Fruit fly (Drosophila melanogaster) whole organism, embryonic: ENCODE measurements around the gene CG7550.

Source experiments
- BtbVII ChIP-seq: fragments of 200-800 bp; sonication (Bioruptor generic); optimal IDR thresholded peaks from 3 replicates; lab custom pipeline; 2017; ENCODE audit warnings: missing biosample characterization, mild to moderate bottlenecking, missing genetic modification characterization
- CG10267 ChIP-seq: fragments of 200-800 bp; sonication (Bioruptor generic); optimal IDR thresholded peaks from 2 replicates; lab custom pipeline; 2018; ENCODE audit warnings: missing biosample characterization, mild to moderate bottlenecking, missing genetic modification characterization, moderate library complexity
- CG10654 ChIP-seq: fragments of 200-800 bp; sonication (Bioruptor generic); optimal IDR thresholded peaks from 2 replicates; lab custom pipeline; 2016; ENCODE audit warnings: missing biosample characterization, missing genetic modification characterization
- CG11723 ChIP-seq: fragments of 200-800 bp; sonication (Bioruptor generic); optimal IDR thresholded peaks from 2 replicates; lab custom pipeline; 2017; ENCODE audit warnings: missing biosample characterization, mild to moderate bottlenecking, missing genetic modification characterization
- CG12071 ChIP-seq: fragments of 200-800 bp; sonication (Bioruptor generic); optimal IDR thresholded peaks from 3 replicates; lab custom pipeline; 2018; ENCODE audit warnings: missing biosample characterization, mild to moderate bottlenecking, missing genetic modification characterization
- CG12104 ChIP-seq: fragments of 200-800 bp; sonication (Bioruptor generic); optimal IDR thresholded peaks from 3 replicates; lab custom pipeline; 2016; ENCODE audit warnings: missing biosample characterization, missing genetic modification characterization
- CG13775 ChIP-seq: fragments of 200-800 bp; sonication (Bioruptor generic); optimal IDR thresholded peaks from 3 replicates; lab custom pipeline; 2017; ENCODE audit warnings: missing biosample characterization, mild to moderate bottlenecking, missing genetic modification characterization
- CG1602 ChIP-seq: fragments of 200-800 bp; sonication (Bioruptor generic); optimal IDR thresholded peaks from 3 replicates; lab custom pipeline; 2016; ENCODE audit warnings: missing biosample characterization, missing genetic modification characterization
- CG1603 ChIP-seq: fragments of 200-800 bp; sonication (Bioruptor generic); optimal IDR thresholded peaks from 2 replicates; lab custom pipeline; 2019; ENCODE audit warnings: missing biosample characterization, mild to moderate bottlenecking, missing genetic modification characterization, moderate library complexity
- CG17802 ChIP-seq: fragments of 200-800 bp; sonication (Bioruptor generic); optimal IDR thresholded peaks from 2 replicates; lab custom pipeline; 2018; ENCODE audit warnings: missing biosample characterization, mild to moderate bottlenecking, missing genetic modification characterization, moderate library complexity
- CG2712 ChIP-seq: fragments of 200-800 bp; optimal IDR thresholded peaks from 3 replicates; lab custom pipeline; 2019; ENCODE audit warnings: missing biosample characterization, mild to moderate bottlenecking, missing genetic modification characterization, moderate library complexity
- CG30403 ChIP-seq: fragments of 200-800 bp; sonication (Bioruptor generic); optimal IDR thresholded peaks from 3 replicates; lab custom pipeline; 2016; ENCODE audit warnings: missing biosample characterization, missing genetic modification characterization
- CG3838 ChIP-seq: fragments of 200-800 bp; sonication (Bioruptor generic); optimal IDR thresholded peaks from 3 replicates; lab custom pipeline; 2016; ENCODE audit warnings: missing biosample characterization, missing genetic modification characterization
- CG4707 ChIP-seq: fragments of 200-800 bp; sonication (Bioruptor generic); optimal IDR thresholded peaks from 2 replicates; lab custom pipeline; 2018; ENCODE audit warnings: missing biosample characterization, mild to moderate bottlenecking, missing genetic modification characterization, moderate library complexity
- CG4730 ChIP-seq: fragments of 200-800 bp; sonication (Bioruptor generic); IDR thresholded peaks from 2 replicates; pipeline ENCODE4 v1.3.6; 2022; ENCODE audit warnings: missing biosample characterization, missing genetic modification characterization
- CG6272 ChIP-seq: fragments of 200-800 bp; sonication (Bioruptor generic); IDR thresholded peaks from 2 replicates; pipeline ENCODE4 v1.3.6; 2022; ENCODE audit warnings: missing biosample characterization, missing genetic modification characterization
- CG7556 ChIP-seq: fragments of 200-800 bp; sonication (Bioruptor generic); optimal IDR thresholded peaks from 2 replicates; lab custom pipeline; 2017; ENCODE audit warnings: missing biosample characterization, mild to moderate bottlenecking, missing genetic modification characterization
- CG7745 ChIP-seq: fragments of 200-800 bp; sonication (Bioruptor generic); optimal IDR thresholded peaks from 2 replicates; lab custom pipeline; 2018; ENCODE audit warnings: missing biosample characterization, mild to moderate bottlenecking, missing genetic modification characterization, moderate library complexity
- CG9609 ChIP-seq: fragments of 200-800 bp; sonication (Bioruptor generic); optimal IDR thresholded peaks from 3 replicates; lab custom pipeline; 2016; ENCODE audit warnings: missing biosample characterization, missing genetic modification characterization
- CkIIα-i1 ChIP-seq: fragments of 200-800 bp; sonication (Bioruptor generic); IDR thresholded peaks from 2 replicates; pipeline ENCODE4 v1.3.6; 2022; ENCODE audit warnings: missing biosample characterization, missing genetic modification characterization
- CrebB ChIP-seq: fragments of 200-800 bp; sonication (Bioruptor generic); optimal IDR thresholded peaks from 3 replicates; lab custom pipeline; 2018; ENCODE audit warnings: missing biosample characterization, mild to moderate bottlenecking, missing genetic modification characterization
- D ChIP-seq, 2 experiments: fragments of 200-800 bp in 1 of 2; fragments of >200 bp in 1 of 2; sonication (Bioruptor generic) in 1 of 2; optimal IDR thresholded peaks; 2 replicates in 1 of 2; 3 replicates in 1 of 2; lab custom pipeline; 2017; ENCODE audit warnings: mild to moderate bottlenecking in 1 of 2, missing biosample characterization in 1 of 2, missing genetic modification characterization in 1 of 2, missing genetic modification reagents in 1 of 2
- Dek ChIP-seq: fragments of 200-800 bp; sonication (Bioruptor generic); optimal IDR thresholded peaks from 3 replicates; lab custom pipeline; 2019; ENCODE audit warnings: missing biosample characterization, mild to moderate bottlenecking, missing genetic modification characterization, moderate library complexity
- Dip3 ChIP-seq: fragments of 200-800 bp; sonication (Bioruptor generic); optimal IDR thresholded peaks from 3 replicates; lab custom pipeline; 2016; ENCODE audit warnings: missing biosample characterization, missing genetic modification characterization
- HHEX ChIP-seq: fragments of 200-800 bp; sonication (Bioruptor generic); optimal IDR thresholded peaks from 3 replicates; lab custom pipeline; 2017; ENCODE audit warnings: missing biosample characterization, mild to moderate bottlenecking, missing genetic modification characterization, missing genetic modification reagents
- Hand ChIP-seq: fragments of 200-800 bp; sonication (Bioruptor generic); optimal IDR thresholded peaks from 2 replicates; lab custom pipeline; 2017; ENCODE audit warnings: mild to moderate bottlenecking, missing biosample characterization, missing genetic modification reagents, missing genetic modification characterization
- Hmr ChIP-seq: fragments of 200-800 bp; sonication (Bioruptor generic); optimal IDR thresholded peaks from 3 replicates; lab custom pipeline; 2017; ENCODE audit warnings: mild to moderate bottlenecking, missing biosample characterization, missing genetic modification reagents, missing genetic modification characterization
- MESR4 ChIP-seq: fragments of 200-800 bp; sonication (Bioruptor generic); optimal IDR thresholded peaks from 2 replicates; lab custom pipeline; 2018; ENCODE audit warnings: missing biosample characterization, mild to moderate bottlenecking, missing genetic modification characterization, moderate library complexity
- Poxn ChIP-seq: fragments of 200-800 bp; sonication (Bioruptor generic); IDR thresholded peaks from 2 replicates; pipeline ENCODE4 v1.3.6; 2022; ENCODE audit warnings: missing biosample characterization, missing genetic modification characterization
- Spps ChIP-seq: fragments of 200-800 bp; sonication (Bioruptor generic); optimal IDR thresholded peaks from 2 replicates; lab custom pipeline; 2018; ENCODE audit warnings: missing biosample characterization, mild to moderate bottlenecking, missing genetic modification characterization
- Ssrp ChIP-seq: fragments of 200-800 bp; sonication (Bioruptor generic); optimal IDR thresholded peaks from 2 replicates; lab custom pipeline; 2018; ENCODE audit warnings: missing biosample characterization, mild to moderate bottlenecking, missing genetic modification characterization, moderate library complexity
- YL-1 ChIP-seq: fragments of 200-800 bp; sonication (Bioruptor generic); optimal IDR thresholded peaks from 3 replicates; lab custom pipeline; 2017; ENCODE audit warnings: missing biosample characterization, mild to moderate bottlenecking, missing genetic modification characterization
- bcd ChIP-seq: fragments of 200-800 bp; sonication (Bioruptor generic); optimal IDR thresholded peaks from 2 replicates; lab custom pipeline; 2017; ENCODE audit warnings: missing biosample characterization, mild to moderate bottlenecking, missing genetic modification characterization
- cad ChIP-seq: fragments of >200 bp; optimal IDR thresholded peaks from 2 replicates; lab custom pipeline; 2017; ENCODE audit warnings: missing biosample characterization, missing genetic modification characterization
- ems ChIP-seq: fragments of 200-800 bp; sonication (Bioruptor generic); optimal IDR thresholded peaks from 3 replicates; lab custom pipeline; 2016; ENCODE audit warnings: missing biosample characterization, missing genetic modification characterization
- eve ChIP-seq, 2 experiments: fragments of >200 bp; optimal IDR thresholded peaks; 2 replicates each; lab custom pipeline; 2017; ENCODE audit warnings: missing biosample characterization in 2 of 2, missing genetic modification characterization in 2 of 2
- fd64A ChIP-seq: fragments of 200-800 bp; sonication (Bioruptor generic); optimal IDR thresholded peaks from 3 replicates; lab custom pipeline; 2018; ENCODE audit warnings: missing biosample characterization, mild to moderate bottlenecking, missing genetic modification characterization
- ftz-f1 ChIP-seq: fragments of 200-800 bp; sonication (Bioruptor generic); optimal IDR thresholded peaks from 2 replicates; lab custom pipeline; 2016; ENCODE audit warnings: missing biosample characterization, missing genetic modification characterization
- fu2 ChIP-seq: fragments of 200-800 bp; sonication (Bioruptor generic); optimal IDR thresholded peaks from 2 replicates; lab custom pipeline; 2016; ENCODE audit warnings: missing biosample characterization, missing genetic modification characterization
- gsb-n ChIP-seq: fragments of 200-800 bp; sonication (Bioruptor generic); optimal IDR thresholded peaks from 3 replicates; lab custom pipeline; 2018; ENCODE audit warnings: missing biosample characterization, mild to moderate bottlenecking, missing genetic modification characterization
- gt ChIP-seq: fragments of 200-800 bp; sonication (Bioruptor generic); IDR thresholded peaks from 2 replicates; pipeline ENCODE4 v1.3.6; 2022; ENCODE audit warnings: missing biosample characterization, missing genetic modification characterization
- hbn ChIP-seq: fragments of 200-800 bp; sonication (Bioruptor generic); IDR thresholded peaks from 2 replicates; pipeline ENCODE4 v1.3.6; 2022; ENCODE audit warnings: missing biosample characterization, missing genetic modification characterization; ENCODE audit not compliant: partially characterized antibody
- mld ChIP-seq: fragments of 200-800 bp; sonication (Bioruptor generic); IDR thresholded peaks from 3 replicates; pipeline ENCODE4 v1.3.6; 2022; ENCODE audit warnings: missing biosample characterization, missing genetic modification characterization; ENCODE audit not compliant: partially characterized antibody
- pzg ChIP-seq: fragments of 200-800 bp; sonication (Bioruptor generic); optimal IDR thresholded peaks from 3 replicates; lab custom pipeline; 2018; ENCODE audit warnings: missing biosample characterization, mild to moderate bottlenecking, missing genetic modification characterization, moderate library complexity
- sisA ChIP-seq: fragments of 200-800 bp; sonication (Bioruptor generic); IDR thresholded peaks from 2 replicates; pipeline ENCODE4 v1.3.6; 2022; ENCODE audit warnings: missing biosample characterization, missing genetic modification characterization
- sob ChIP-seq: fragments of 200-800 bp; sonication (Bioruptor generic); IDR thresholded peaks from 2 replicates; pipeline ENCODE4 v1.3.6; 2022; ENCODE audit warnings: missing biosample characterization, missing genetic modification characterization
- tll ChIP-seq, 2 experiments: fragments of 200-800 bp in 1 of 2; fragments of >200 bp in 1 of 2; sonication (Bioruptor generic) in 1 of 2; optimal IDR thresholded peaks; 2 replicates each; lab custom pipeline; 2017 to 2019; ENCODE audit warnings: missing biosample characterization in 2 of 2, missing genetic modification characterization in 2 of 2, mild to moderate bottlenecking in 1 of 2, moderate library complexity in 1 of 2
- unpg ChIP-seq: fragments of 200-800 bp; sonication (Bioruptor generic); optimal IDR thresholded peaks from 3 replicates; lab custom pipeline; 2018; ENCODE audit warnings: missing biosample characterization, mild to moderate bottlenecking, missing genetic modification characterization, moderate library complexity

The CG7550 gene

dm6 chr3L:8115864-8116528, 8.3 kb downstream of the CG7550 start, which contains the start of the genes Arp3 and msk (continued):
- TF ChIP-seq CG17802 (tag; lab: Kevin White, UChicago): peak; percentile 49
- no peak for TF ChIP-seq fd64A (GFP tag; lab: Kevin White, UChicago)
- TF ChIP-seq CG2712 (tag; lab: Kevin White, UChicago): peak; percentile 81
- TF ChIP-seq Hmr (GFP tag; lab: Kevin White, UChicago): no peak
- peak in 1 of 2 experiments; percentile 68 for TF ChIP-seq eve (GFP tag; optimal IDR thresholded peaks at IDR 0.05; lab: Kevin White, UChicago)
- TF ChIP-seq CrebB (tag; lab: Kevin White, UChicago): peak; percentile 35
- TF ChIP-seq CG9609 (GFP tag; lab: Kevin White, UChicago): peak; percentile 88
- peak; percentile 96 for TF ChIP-seq pzg (GFP tag; lab: Kevin White, UChicago)
- TF ChIP-seq CG7556: peak; percentile 55
- peak; percentile 50 for TF ChIP-seq BtbVII
- TF ChIP-seq CG3838 (GFP tag; lab: Kevin White, UChicago): peak; percentile 46
- TF ChIP-seq tll (GFP tag; optimal IDR thresholded peaks at IDR 0.05; lab: Kevin White, UChicago): peak; percentile 48 to 60
- TF ChIP-seq CkIIα-i1 (GFP tag; lab: Robert Waterston, UW): no peak
- TF ChIP-seq CG4730: 0 out of 2 replicates have a peak, but pooled peaks have one; percentile 37
- peak; percentile 76 for TF ChIP-seq ems
- TF ChIP-seq sisA (GFP tag; lab: Robert Waterston, UW): peak; percentile 84
- no peak for TF ChIP-seq CG7745 (tag; lab: Kevin White, UChicago)
- peak; percentile 69 for TF ChIP-seq ftz-f1 (GFP tag; lab: Kevin White, UChicago)
- TF ChIP-seq cad: no peak
- no peak for TF ChIP-seq Poxn (GFP tag; lab: Robert Waterston, UW)
- TF ChIP-seq CG1603 (tag; lab: Kevin White, UChicago): peak; percentile 83
- TF ChIP-seq CG13775 (GFP tag; lab: Kevin White, UChicago): peak; percentile 82
- TF ChIP-seq hbn (GFP tag; lab: Robert Waterston, UW): no peak
- TF ChIP-seq CG10267 (tag; lab: Kevin White, UChicago): peak; percentile 99
- TF ChIP-seq mld: no peak
- no peak for TF ChIP-seq CG4707
- no peak for TF ChIP-seq gsb-n (tag; lab: Kevin White, UChicago)
- TF ChIP-seq HHEX (GFP tag; lab: Kevin White, UChicago): peak; percentile 74
- TF ChIP-seq CG1602 (GFP tag; lab: Kevin White, UChicago): peak; percentile 76
- TF ChIP-seq Dek (tag; lab: Kevin White, UChicago): peak; percentile 64
- TF ChIP-seq unpg (GFP tag; lab: Kevin White, UChicago): peak; percentile 69
- TF ChIP-seq MESR4 (GFP tag; lab: Kevin White, UChicago): peak; percentile 69
- no peak for TF ChIP-seq CG12071 (GFP tag; lab: Kevin White, UChicago)
- TF ChIP-seq CG30403 (GFP tag; lab: Kevin White, UChicago): peak; percentile 90
- TF ChIP-seq CG6272 (GFP tag; lab: Robert Waterston, UW): 0 out of 2 replicates have a peak, but pooled peaks have one; percentile 54
- TF ChIP-seq Ssrp (tag; lab: Kevin White, UChicago): peak; percentile 66
- peak; percentile 64 for TF ChIP-seq CG12104 (GFP tag; lab: Kevin White, UChicago)
- no peak for TF ChIP-seq D (optimal IDR thresholded peaks at IDR 0.05; lab: Kevin White, UChicago)
- TF ChIP-seq D (GFP tag; optimal IDR thresholded peaks at IDR 0.05; lab: Kevin White, UChicago): peak; percentile 49
- peak; percentile 92 for TF ChIP-seq fu2 (GFP tag; lab: Kevin White, UChicago)
- peak; percentile 64 for TF ChIP-seq CG11723 (GFP tag; lab: Kevin White, UChicago)
- peak; percentile 88 for TF ChIP-seq CG10654 (GFP tag; lab: Kevin White, UChicago)
- peak; percentile 95 for TF ChIP-seq YL-1 (GFP tag; lab: Kevin White, UChicago)
- peak; percentile 92 for TF ChIP-seq Dip3 (GFP tag; lab: Kevin White, UChicago)
- TF ChIP-seq gt (GFP tag; lab: Robert Waterston, UW): 0 out of 2 replicates have a peak, but pooled peaks have one; percentile 11
- TF ChIP-seq sob (GFP tag; lab: Robert Waterston, UW): peak; percentile 81
- TF ChIP-seq Spps: no peak
- peak; percentile 52 for TF ChIP-seq Hand (GFP tag; lab: Kevin White, UChicago)
- peak; percentile 87 for TF ChIP-seq bcd
